Worm (Caenorhabditis elegans) whole organism, early embryonic: Measurements from ENCODE around the gene C28D4.10.

Source experiments
- F13C5.2 ChIP-seq: sonication (generic microtip); optimal IDR thresholded peaks from 2 replicates; lab custom pipeline; 2017; ENCODE audit warnings: mild to moderate bottlenecking, missing genetic modification characterization, inconsistent platforms, missing compliant biosample characterization
- ama-1 ChIP-seq: fragments of 150-350 bp; optimal IDR thresholded peaks from 2 replicates; lab custom pipeline; 2014
- ceh-36 ChIP-seq: sonication (generic microtip); optimal IDR thresholded peaks from 2 replicates; lab custom pipeline; 2016; ENCODE audit warnings: missing genetic modification characterization, inconsistent platforms, missing compliant biosample characterization
- ets-7 ChIP-seq: sonication (generic microtip); optimal IDR thresholded peaks from 2 replicates; lab custom pipeline; 2016; ENCODE audit warnings: missing genotype, missing genetic modification characterization, missing compliant biosample characterization
- flt-1 ChIP-seq: fragments of 200-800 bp; sonication (Bioruptor generic); IDR thresholded peaks from 2 replicates; pipeline ENCODE4 v1.3.6; 2022; ENCODE audit warnings: missing genetic modification characterization, missing compliant biosample characterization
- hmbx-1 ChIP-seq: sonication (generic microtip); optimal IDR thresholded peaks from 2 replicates; lab custom pipeline; 2016; ENCODE audit warnings: mild to moderate bottlenecking, missing genetic modification characterization, missing compliant biosample characterization
- hnd-1 ChIP-seq: sonication (generic microtip); optimal IDR thresholded peaks from 2 replicates; lab custom pipeline; 2016; ENCODE audit warnings: missing genetic modification characterization, missing compliant biosample characterization
- tbx-11 ChIP-seq: fragments of 200-800 bp; sonication (Bioruptor generic); IDR thresholded peaks from 2 replicates; pipeline ENCODE4 v1.3.6; 2022; ENCODE audit warnings: missing genetic modification characterization, missing compliant biosample characterization
- tra-4 ChIP-seq: sonication (generic microtip); optimal IDR thresholded peaks from 2 replicates; lab custom pipeline; 2017; ENCODE audit warnings: missing genetic modification characterization, missing compliant biosample characterization

DNA sequence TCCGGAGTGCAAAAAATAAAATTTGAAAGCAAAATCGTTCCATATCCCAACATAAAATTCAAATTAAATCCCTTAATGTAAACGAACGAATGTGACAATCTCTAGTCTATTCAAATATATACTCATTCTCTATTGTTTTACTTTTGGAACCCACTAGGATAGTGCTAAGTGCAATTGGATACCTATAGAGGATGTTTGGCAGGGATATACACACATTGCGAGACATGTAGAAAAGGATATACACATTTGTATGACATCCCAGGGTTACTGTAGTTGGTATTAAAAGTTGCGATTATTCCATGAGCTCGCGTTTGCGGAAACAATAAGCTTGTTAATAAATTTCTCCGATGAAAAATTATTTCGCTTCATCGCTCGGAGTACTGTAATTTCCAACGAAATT is 35.1 kb downstream of the C28D4.10 start:
- TF ChIP-seq tbx-11 (GFP tag; lab: Robert Waterston, UW): no peak
- TF ChIP-seq ama-1 (lab: Kevin White, UChicago): no peak
- peak; percentile 42 for TF ChIP-seq ceh-36
- peak; percentile 33 for TF ChIP-seq tra-4 (tag; lab: Kevin White, UChicago)
- TF ChIP-seq F13C5.2 (tag; lab: Kevin White, UChicago): no peak
- no peak for TF ChIP-seq hmbx-1 (tag; lab: Kevin White, UChicago)
- no peak for TF ChIP-seq hnd-1
- TF ChIP-seq flt-1: no peak
- TF ChIP-seq ets-7: no peak
